Fruit fly (Drosophila melanogaster) whole organism, embryonic: ENCODE data around the gene Phae1.

Experiments used
- Asciz ChIP-seq: fragments of 200-800 bp; sonication (Bioruptor generic); optimal IDR thresholded peaks from 2 replicates; lab custom pipeline; 2017; ENCODE audit warnings: missing biosample characterization, mild to moderate bottlenecking, missing genetic modification characterization, missing genetic modification reagents
- Blimp-1 ChIP-seq: fragments of 200-800 bp; sonication (Bioruptor generic); optimal IDR thresholded peaks from 3 replicates; lab custom pipeline; 2018; ENCODE audit warnings: missing biosample characterization, missing genetic modification characterization, mild to moderate bottlenecking, moderate library complexity, missing genetic modification reagents
- CG11093 ChIP-seq: fragments of 200-800 bp; sonication (Bioruptor generic); IDR thresholded peaks from 3 replicates; pipeline ENCODE4 v1.3.6; 2022; ENCODE audit warnings: missing biosample characterization, missing genetic modification characterization
- CG11504 ChIP-seq: fragments of 200-800 bp; sonication (Bioruptor generic); optimal IDR thresholded peaks from 3 replicates; lab custom pipeline; 2019; ENCODE audit warnings: missing biosample characterization, mild to moderate bottlenecking, missing genetic modification characterization, moderate library complexity
- CG11696 ChIP-seq: fragments of 200-800 bp; sonication (Bioruptor generic); IDR thresholded peaks from 2 replicates; pipeline ENCODE4 v1.3.6; 2022; ENCODE audit warnings: missing biosample characterization, missing genetic modification characterization
- CG13287 ChIP-seq: fragments of 200-800 bp; sonication (Bioruptor generic); IDR thresholded peaks from 2 replicates; pipeline ENCODE4 v1.3.6; 2022; ENCODE audit warnings: missing biosample characterization, missing genetic modification characterization; ENCODE audit not compliant: partially characterized antibody
- CG13775 ChIP-seq: fragments of 200-800 bp; sonication (Bioruptor generic); optimal IDR thresholded peaks from 3 replicates; lab custom pipeline; 2017; ENCODE audit warnings: missing biosample characterization, mild to moderate bottlenecking, missing genetic modification characterization
- CG14965 ChIP-seq: fragments of 200-800 bp; sonication (Bioruptor generic); optimal IDR thresholded peaks from 2 replicates; lab custom pipeline; 2016; ENCODE audit warnings: missing biosample characterization, missing genetic modification characterization, borderline replicate concordance
- CG17361 ChIP-seq: fragments of 200-800 bp; sonication (Bioruptor generic); IDR thresholded peaks from 3 replicates; pipeline ENCODE4 v1.3.6; 2022; ENCODE audit warnings: missing biosample characterization, missing genetic modification characterization
- CG30020 ChIP-seq: fragments of 200-800 bp; optimal IDR thresholded peaks from 2 replicates; lab custom pipeline; 2019; ENCODE audit warnings: missing biosample characterization, mild to moderate bottlenecking, missing genetic modification characterization, moderate library complexity
- CG31388 ChIP-seq: fragments of 200-800 bp; sonication (Bioruptor generic); optimal IDR thresholded peaks from 2 replicates; lab custom pipeline; 2016; ENCODE audit warnings: missing biosample characterization, missing genetic modification characterization
- CG33213 ChIP-seq: fragments of 200-800 bp; sonication (Bioruptor generic); optimal IDR thresholded peaks from 3 replicates; lab custom pipeline; 2016; ENCODE audit warnings: missing biosample characterization, missing genetic modification characterization
- CG3995 ChIP-seq: fragments of 200-800 bp; sonication (Bioruptor generic); optimal IDR thresholded peaks from 3 replicates; lab custom pipeline; 2016; ENCODE audit warnings: missing biosample characterization, missing genetic modification characterization
- CG4424 ChIP-seq: fragments of 200-800 bp; sonication (Bioruptor generic); optimal IDR thresholded peaks from 3 replicates; lab custom pipeline; 2016; ENCODE audit warnings: missing biosample characterization, missing genetic modification characterization
- CG5180 ChIP-seq: fragments of 200-800 bp; sonication (Bioruptor generic); optimal IDR thresholded peaks from 3 replicates; lab custom pipeline; 2017; ENCODE audit warnings: missing biosample characterization, missing genetic modification characterization, mild to moderate bottlenecking, moderate library complexity, missing genetic modification reagents
- CTCF ChIP-seq: fragments of 200-800 bp; sonication (Bioruptor generic); optimal IDR thresholded peaks from 2 replicates; lab custom pipeline; 2017; ENCODE audit warnings: missing biosample characterization, mild to moderate bottlenecking, missing genetic modification characterization, moderate library complexity
- H2.0 ChIP-seq: fragments of 200-800 bp; sonication (Bioruptor generic); IDR thresholded peaks from 2 replicates; pipeline ENCODE4 v1.3.6; 2022; ENCODE audit warnings: missing biosample characterization, missing genetic modification characterization
- HLH4C ChIP-seq: fragments of 200-800 bp; sonication (Bioruptor generic); IDR thresholded peaks from 3 replicates; pipeline ENCODE4 v1.3.6; 2022; ENCODE audit warnings: missing biosample characterization, missing genetic modification characterization; ENCODE audit not compliant: partially characterized antibody
- HmgZ ChIP-seq: fragments of 200-800 bp; sonication (Bioruptor generic); optimal IDR thresholded peaks from 2 replicates; lab custom pipeline; 2018; ENCODE audit warnings: missing biosample characterization, mild to moderate bottlenecking, missing genetic modification characterization
- Meics ChIP-seq: fragments of 200-800 bp; sonication (Bioruptor generic); optimal IDR thresholded peaks from 2 replicates; lab custom pipeline; 2017; ENCODE audit warnings: missing biosample characterization, mild to moderate bottlenecking, missing genetic modification characterization
- NK7.1 ChIP-seq: fragments of 200-800 bp; sonication (Bioruptor generic); optimal IDR thresholded peaks from 3 replicates; lab custom pipeline; 2016; ENCODE audit warnings: missing biosample characterization, missing genetic modification characterization
- bsh ChIP-seq, 2 experiments: fragments of 200-800 bp; sonication (Bioruptor generic); optimal IDR thresholded peaks; 2 replicates each; lab custom pipeline; 2017 to 2018; ENCODE audit warnings: mild to moderate bottlenecking in 2 of 2, missing biosample characterization in 2 of 2, missing genetic modification characterization in 2 of 2, moderate library complexity in 1 of 2
- danr ChIP-seq: fragments of 200-800 bp; sonication (Bioruptor generic); IDR thresholded peaks from 2 replicates; pipeline ENCODE4 v1.3.6; 2022; ENCODE audit warnings: missing biosample characterization, missing genetic modification characterization
- inv ChIP-seq: fragments of 200-800 bp; sonication (Bioruptor generic); IDR thresholded peaks from 2 replicates; pipeline ENCODE4 v1.3.6; 2022; ENCODE audit warnings: missing biosample characterization, missing genetic modification characterization; ENCODE audit not compliant: partially characterized antibody
- lola ChIP-seq, 3 experiments: fragments of >200 bp in 2 of 3; fragments of 200-800 bp in 1 of 3; sonication (Bioruptor generic) in 1 of 3; optimal IDR thresholded peaks; 2 replicates each; lab custom pipeline; 2017 to 2019; ENCODE audit warnings: missing biosample characterization in 3 of 3, missing genetic modification characterization in 3 of 3, mild to moderate bottlenecking in 1 of 3, moderate library complexity in 1 of 3
- nmo ChIP-seq: fragments of 200-800 bp; sonication (Bioruptor generic); optimal IDR thresholded peaks from 2 replicates; lab custom pipeline; 2018; ENCODE audit warnings: missing biosample characterization, mild to moderate bottlenecking, missing genetic modification characterization, moderate library complexity
- org-1 ChIP-seq: fragments of 200-800 bp; sonication (Bioruptor generic); optimal IDR thresholded peaks from 2 replicates; lab custom pipeline; 2017; ENCODE audit warnings: missing biosample characterization, missing genetic modification characterization
- pho ChIP-seq: fragments of 200-800 bp; sonication (Bioruptor generic); optimal IDR thresholded peaks from 2 replicates; lab custom pipeline; 2016; ENCODE audit warnings: missing biosample characterization, missing genetic modification characterization
- pita ChIP-seq: fragments of 200-800 bp; sonication (Bioruptor generic); optimal IDR thresholded peaks from 2 replicates; lab custom pipeline; 2017; ENCODE audit warnings: missing biosample characterization, mild to moderate bottlenecking, missing genetic modification characterization
- schlank ChIP-seq: fragments of 200-800 bp; sonication (Bioruptor generic); optimal IDR thresholded peaks from 2 replicates; lab custom pipeline; 2018; ENCODE audit warnings: missing biosample characterization, mild to moderate bottlenecking, missing genetic modification characterization
- sens ChIP-seq: fragments of 200-800 bp; sonication (Bioruptor generic); peaks from one replicate; lab custom pipeline; 2016; ENCODE audit warnings: missing biosample characterization, missing genetic modification characterization
- stwl ChIP-seq: fragments of 200-800 bp; sonication (Bioruptor generic); optimal IDR thresholded peaks from 3 replicates; lab custom pipeline; 2018; ENCODE audit warnings: missing biosample characterization, mild to moderate bottlenecking, missing genetic modification characterization, moderate library complexity
- trem ChIP-seq: fragments of 200-800 bp; optimal IDR thresholded peaks from 3 replicates; lab custom pipeline; 2019; ENCODE audit warnings: missing biosample characterization, mild to moderate bottlenecking, missing genetic modification characterization, moderate library complexity
- zfh2 ChIP-seq: fragments of 200-800 bp; sonication (Bioruptor generic); optimal IDR thresholded peaks from 2 replicates; lab custom pipeline; 2016; ENCODE audit warnings: missing biosample characterization, missing genetic modification characterization

The Phae1 gene

DNA sequence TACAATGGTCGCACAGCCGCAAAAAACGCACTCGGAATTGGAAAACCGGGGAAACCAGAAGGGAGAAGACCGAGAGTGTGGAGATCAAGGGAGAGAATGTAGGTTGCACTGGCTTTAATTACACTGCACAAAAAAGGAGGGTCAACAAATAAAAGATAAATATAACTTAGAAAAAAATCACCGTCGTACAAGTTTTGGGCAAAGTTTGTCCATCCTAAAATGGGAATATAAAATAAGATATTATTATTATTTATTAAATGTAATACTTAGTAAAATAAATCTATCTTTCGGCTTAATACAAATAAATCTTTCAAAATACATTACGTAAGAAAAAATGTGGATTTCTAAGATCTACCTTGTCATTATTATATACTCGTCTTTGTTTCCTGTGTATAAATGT lies 6.6 kb downstream of the Phae1 start (continued):
- TF ChIP-seq HmgZ (tag; lab: Kevin White, UChicago) (no peak), Meics (GFP tag; lab: Kevin White, UChicago) (no peak), CG31388 (no peak), Asciz (GFP tag; lab: Kevin White, UChicago) (no peak), org-1 (GFP tag; lab: Kevin White, UChicago) (no peak), NK7.1 (GFP tag; lab: Kevin White, UChicago) (no peak), trem (peak; percentile 2), CG30020 (tag; lab: Kevin White, UChicago) (no peak), danr (no peak), CG11696 (GFP tag; lab: Robert Waterston, UW) (no peak), H2.0 (GFP tag; lab: Robert Waterston, UW) (no peak), bsh (GFP tag; optimal IDR thresholded peaks at IDR 0.05; lab: Kevin White, UChicago) (peak in 1 of 2 experiments; percentile 12), lola (GFP tag; optimal IDR thresholded peaks at IDR 0.05; lab: Kevin White, UChicago) (peak in 1 of 3 experiments; percentile 31)

DNA sequence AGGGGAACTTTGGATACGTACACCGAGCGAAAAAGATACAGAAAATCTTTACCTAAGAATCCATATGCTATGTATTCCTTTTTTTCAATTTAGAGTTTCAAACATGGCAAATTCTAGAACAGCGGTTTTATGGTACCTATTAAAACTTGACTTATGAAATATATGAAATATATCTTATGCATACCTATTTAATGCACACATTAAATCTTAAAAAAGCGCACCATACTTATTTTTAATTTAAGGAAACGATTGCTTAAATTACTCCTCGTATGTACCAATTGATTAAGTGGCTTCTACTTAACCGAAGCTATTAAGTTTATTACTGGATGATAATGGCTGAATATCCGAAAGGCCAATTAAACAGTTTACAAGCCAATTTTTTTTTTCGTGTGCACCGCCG lies 10.8 kb downstream of the Phae1 start:
- TF ChIP-seq nmo (GFP tag; lab: Kevin White, UChicago), result peak; percentile 6
- peak; percentile 85 for TF ChIP-seq sens (GFP tag; lab: Kevin White, UChicago)
- TF ChIP-seq pho, result no peak
- no peak for TF ChIP-seq CG33213
- no peak for TF ChIP-seq inv (GFP tag; lab: Robert Waterston, UW)
- TF ChIP-seq CG17361 (GFP tag; lab: Robert Waterston, UW), result 0 out of 3 replicates have a peak, but pooled peaks have one; percentile 42
- TF ChIP-seq CG13775 (GFP tag; lab: Kevin White, UChicago), result no peak
- TF ChIP-seq lola (GFP tag; optimal IDR thresholded peaks at IDR 0.05; lab: Kevin White, UChicago), result peak in 1 of 3 experiments; percentile 17
- peak; percentile 79 for TF ChIP-seq CG5180 (GFP tag; lab: Kevin White, UChicago)
- TF ChIP-seq Asciz (GFP tag; lab: Kevin White, UChicago), result no peak
- TF ChIP-seq CG4424 (GFP tag; lab: Kevin White, UChicago), result peak; percentile 7
- TF ChIP-seq CG11093, result no peak
- TF ChIP-seq HmgZ (tag; lab: Kevin White, UChicago), result no peak
- TF ChIP-seq CG11504 (tag; lab: Kevin White, UChicago), result peak; percentile 49
- TF ChIP-seq CG13287, result no peak
- no peak for TF ChIP-seq zfh2 (GFP tag; lab: Kevin White, UChicago)
- TF ChIP-seq schlank (tag; lab: Kevin White, UChicago), result no peak
- TF ChIP-seq Blimp-1, result no peak
- TF ChIP-seq, all 482 proteins: peak for 7

DNA sequence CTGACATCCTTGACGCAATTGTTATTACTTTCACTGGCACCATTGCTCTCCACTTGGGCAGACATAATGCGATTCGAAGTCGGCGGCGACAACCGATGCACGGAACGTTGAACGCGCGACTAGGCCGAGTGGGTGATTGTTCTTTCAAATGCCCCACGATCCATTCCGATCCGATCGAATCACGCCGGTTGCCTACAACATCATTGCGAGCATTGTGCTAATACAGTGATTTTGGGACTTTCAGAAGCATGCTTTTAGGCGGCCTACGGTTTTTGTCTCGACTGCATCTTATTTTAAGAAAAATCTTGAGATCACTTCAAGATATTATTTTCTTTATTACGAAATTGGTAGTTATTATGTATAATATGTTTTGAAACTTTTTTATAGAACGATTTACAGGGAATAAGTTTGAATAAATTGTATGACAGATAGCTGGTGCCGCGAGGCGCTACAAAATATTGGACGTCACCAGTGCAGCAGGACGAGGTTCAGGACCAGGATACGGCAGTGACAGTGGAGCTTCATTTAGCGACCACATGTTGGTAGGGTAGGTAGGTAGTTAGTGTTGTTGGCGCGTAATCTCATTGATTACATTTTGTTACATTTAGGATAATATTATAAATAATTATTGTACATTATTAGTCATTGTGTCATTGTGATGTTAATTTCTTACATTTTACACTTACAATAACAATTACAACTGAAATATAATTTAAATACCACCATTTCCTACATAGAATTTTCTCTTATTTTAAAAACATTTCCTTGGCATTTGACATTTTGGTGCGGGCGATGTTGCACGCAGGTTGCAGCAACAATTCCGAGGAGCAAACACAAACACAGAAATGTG lies 24.3 kb downstream of the Phae1 start, which contains the start of gene rho-6:
Gene rho-6, minus strand, starts transcription at position 137 of the 850 bp plus-strand sequence.
- TF ChIP-seq CTCF (GFP tag; lab: Kevin White, UChicago) (peak; percentile 41), pita (GFP tag; lab: Kevin White, UChicago) (peak; percentile 13), stwl (peak; percentile 29), CG11504 (tag; lab: Kevin White, UChicago) (peak; percentile 95), CG14965 (GFP tag; lab: Kevin White, UChicago) (no peak), sens (GFP tag; lab: Kevin White, UChicago) (peak; percentile 70), CG5180 (GFP tag; lab: Kevin White, UChicago) (peak; percentile 43), CG3995 (GFP tag; lab: Kevin White, UChicago) (peak; percentile 93), HLH4C (GFP tag; lab: Robert Waterston, UW) (no peak)
